Fruit fly (Drosophila melanogaster): ENCODE data around the gene CG8132.
A peak's percentile ranks its signal among the peaks of the same experiment; 100 is the strongest.

CG8132 gene

dm6 chr3R:9401127-9401603 is at the start of gene CG8132, which contains the start of gene RpL34b (continued):
- peak; percentile 91 for TF ChIP-seq salm (tag; optimal IDR thresholded peaks at IDR 0.05)
- peak; percentile 96 for TF ChIP-seq Xrp1 (GFP tag; IDR thresholded peaks at IDR 0.05)
- TF ChIP-seq CG18764 (GFP tag; optimal IDR thresholded peaks at IDR 0.05): peak; percentile 94
- peak; percentile 85 for TF ChIP-seq D19A (tag; optimal IDR thresholded peaks at IDR 0.05)
- peak; percentile 42; the same call in 1 of the 3 replicates for TF ChIP-seq CG16813 (GFP tag; IDR thresholded peaks at IDR 0.05; ENCODE audit: partially characterized antibody)
- peak; percentile 93 for TF ChIP-seq HmgD (GFP tag; optimal IDR thresholded peaks at IDR 0.05)
- TF ChIP-seq CG14441 (GFP tag; IDR thresholded peaks at IDR 0.05): peak; percentile 95
- TF ChIP-seq p53 (GFP tag; optimal IDR thresholded peaks at IDR 0.05): peak; percentile 94
- peak in 1 of 2 experiments; percentile 87 for TF ChIP-seq Eip74EF (GFP tag; optimal IDR thresholded peaks at IDR 0.05)
- TF ChIP-seq CG12155 (GFP tag; optimal IDR thresholded peaks at IDR 0.05): peak; percentile 95
- TF ChIP-seq ase (GFP tag; IDR thresholded peaks at IDR 0.05): peak; percentile 94
- TF ChIP-seq Blimp-1 (GFP tag; optimal IDR thresholded peaks at IDR 0.05): peak; percentile 91
- peak; percentile 96 for TF ChIP-seq PHDP (tag; optimal IDR thresholded peaks at IDR 0.05)
- TF ChIP-seq pita (GFP tag; optimal IDR thresholded peaks at IDR 0.05): no peak
- peak; percentile 98 for TF ChIP-seq NFAT (GFP tag; IDR thresholded peaks at IDR 0.05)
- peak; percentile 99 for TF ChIP-seq B-H2 (GFP tag; optimal IDR thresholded peaks at IDR 0.05)
- peak; percentile 98 for TF ChIP-seq ken (GFP tag; IDR thresholded peaks at IDR 0.05)
- peak; percentile 19; the same call in 1 of the 3 replicates for TF ChIP-seq HLH4C (GFP tag; IDR thresholded peaks at IDR 0.05; ENCODE audit: partially characterized antibody)
- TF ChIP-seq pfk (GFP tag; optimal IDR thresholded peaks at IDR 0.05): peak; percentile 83
- TF ChIP-seq CG12391 (tag; optimal IDR thresholded peaks at IDR 0.05): peak; percentile 97
- TF ChIP-seq Meics (GFP tag; optimal IDR thresholded peaks at IDR 0.05): peak; percentile 96
- peak; percentile 95 for TF ChIP-seq pnt (GFP tag; optimal IDR thresholded peaks at IDR 0.05)
- TF ChIP-seq ham (GFP tag; IDR thresholded peaks at IDR 0.05): peak; percentile 94
- peak; percentile 96 for TF ChIP-seq schlank (tag; optimal IDR thresholded peaks at IDR 0.05)
- peak; percentile 99 for TF ChIP-seq CG4617 (GFP tag; optimal IDR thresholded peaks at IDR 0.05; ENCODE audit: borderline replicate concordance)
- TF ChIP-seq ATbp (GFP tag; optimal IDR thresholded peaks at IDR 0.05): peak; percentile 92
- peak; percentile 98 for TF ChIP-seq CG17912 (GFP tag; optimal IDR thresholded peaks at IDR 0.05)
- TF ChIP-seq Sox102F (GFP tag; optimal IDR thresholded peaks at IDR 0.05): peak; percentile 94
- peak; percentile 97 for TF ChIP-seq jumu (GFP tag; optimal IDR thresholded peaks at IDR 0.05)
- TF ChIP-seq CG3407 (GFP tag; optimal IDR thresholded peaks at IDR 0.05): peak; percentile 90
- peak; percentile 90 for TF ChIP-seq nom (GFP tag; optimal IDR thresholded peaks at IDR 0.05)
- peak; percentile 93 for TF ChIP-seq CG10366 (GFP tag; IDR thresholded peaks at IDR 0.05)
- TF ChIP-seq br (optimal IDR thresholded peaks at IDR 0.05): no peak
- TF ChIP-seq CG13287 (GFP tag; IDR thresholded peaks at IDR 0.05; ENCODE audit: partially characterized antibody): peak; percentile 46
- peak; percentile 97 for TF ChIP-seq ash1 (GFP tag; optimal IDR thresholded peaks at IDR 0.05)
- TF ChIP-seq CG17568 (GFP tag; optimal IDR thresholded peaks at IDR 0.05): no peak
- TF ChIP-seq CG17385 (GFP tag; optimal IDR thresholded peaks at IDR 0.05): peak; percentile 91
- peak; percentile 93 for TF ChIP-seq CG17186 (GFP tag; optimal IDR thresholded peaks at IDR 0.05)
- TF ChIP-seq CG11093 (GFP tag; IDR thresholded peaks at IDR 0.05): peak; percentile 88
- peak; percentile 98 for TF ChIP-seq CG9932 (GFP tag; IDR thresholded peaks at IDR 0.05)
- TF ChIP-seq H2.0 (GFP tag; IDR thresholded peaks at IDR 0.05): peak; percentile 91
- peak; percentile 93 for TF ChIP-seq CG6813 (GFP tag; optimal IDR thresholded peaks at IDR 0.05)
- no peak for TF ChIP-seq fru (optimal IDR thresholded peaks at IDR 0.05)
- peak; percentile 94 for TF ChIP-seq CG7839 (tag; optimal IDR thresholded peaks at IDR 0.05)
- TF ChIP-seq hth (optimal IDR thresholded peaks at IDR 0.05): no peak
- peak; percentile 98 for TF ChIP-seq CG9817 (tag; optimal IDR thresholded peaks at IDR 0.05)
- TF ChIP-seq Dll (GFP tag; IDR thresholded peaks at IDR 0.05; ENCODE audit: partially characterized antibody): peak; percentile 25; the same call in 1 of the 4 replicates
- TF ChIP-seq CG10274 (GFP tag; optimal IDR thresholded peaks at IDR 0.05): peak; percentile 84
- TF ChIP-seq Usf (GFP tag; optimal IDR thresholded peaks at IDR 0.05): peak; percentile 95
- peak in 1 of 2 experiments; percentile 0 for TF ChIP-seq eve (GFP tag; optimal IDR thresholded peaks at IDR 0.05)
